Worm (Caenorhabditis elegans) whole organism, young adult: ENCODE data around the gene R09A8.9.

Experiments
- C06A6.2 ChIP-seq: fragments of 200-800 bp; sonication (Bioruptor generic); conservative IDR thresholded peaks from 2 replicates; pipeline ENCODE4 v1.3.6; 2022; ENCODE audit warnings: missing genetic modification characterization, missing compliant biosample characterization
- F23B12.7 ChIP-seq: sonication (generic microtip); optimal IDR thresholded peaks from 2 replicates; lab custom pipeline; 2017; ENCODE audit warnings: missing genetic modification characterization, mild to moderate bottlenecking, missing compliant biosample characterization, antibody characterized with exemption, moderate library complexity; ENCODE audit not compliant: insufficient read depth
- F52B5.7 ChIP-seq: sonication (generic microtip); optimal IDR thresholded peaks from 2 replicates; lab custom pipeline; 2016; ENCODE audit warnings: mild to moderate bottlenecking, missing genetic modification characterization, missing compliant biosample characterization
- T26A5.8 ChIP-seq: sonication (generic microtip); optimal IDR thresholded peaks from 2 replicates; lab custom pipeline; 2016; ENCODE audit warnings: missing genetic modification characterization, missing compliant biosample characterization
- ZK185.1 ChIP-seq: sonication (generic microtip); optimal IDR thresholded peaks from 2 replicates; lab custom pipeline; 2016; ENCODE audit warnings: mild to moderate bottlenecking, missing genetic modification characterization, missing compliant biosample characterization; ENCODE audit not compliant: poor library complexity, severe bottlenecking
- dpl-1 ChIP-seq: fragments of 150-350 bp; optimal IDR thresholded peaks from 2 replicates; lab custom pipeline; 2014; ENCODE audit warnings: missing biosample characterization, missing genetic modification reagents, missing genetic modification characterization
- egrh-3 ChIP-seq: fragments of 200-800 bp; sonication (Bioruptor generic); IDR thresholded peaks from 2 replicates; pipeline ENCODE4 v1.3.6; 2022; ENCODE audit warnings: missing genetic modification reagents, missing genetic modification characterization, missing compliant biosample characterization
- hlh-12 ChIP-seq: sonication (generic microtip); optimal IDR thresholded peaks from 2 replicates; lab custom pipeline; 2016; ENCODE audit warnings: missing genetic modification characterization, missing compliant biosample characterization
- hrde-1 ChIP-seq: sonication (generic microtip); optimal IDR thresholded peaks from 2 replicates; lab custom pipeline; 2016; ENCODE audit warnings: missing genetic modification characterization, mild to moderate bottlenecking, missing compliant biosample characterization, moderate library complexity, missing genotype, missing genetic modification reagents, borderline replicate concordance
- mcd-1 ChIP-seq: fragments of 200-800 bp; sonication (Bioruptor generic); IDR thresholded peaks from 2 replicates; pipeline ENCODE4 v1.3.6; 2022; ENCODE audit warnings: missing genetic modification reagents, missing genetic modification characterization, missing compliant biosample characterization
- nhr-120 ChIP-seq: fragments of 200-800 bp; sonication (Bioruptor generic); IDR thresholded peaks from 2 replicates; pipeline ENCODE4 v1.3.6; 2022; ENCODE audit warnings: missing genetic modification characterization, missing compliant biosample characterization
- nhr-179 ChIP-seq: sonication (generic microtip); optimal IDR thresholded peaks from 2 replicates; lab custom pipeline; 2016; ENCODE audit warnings: mild to moderate bottlenecking, missing genetic modification characterization, missing compliant biosample characterization
- nhr-80 ChIP-seq: sonication (generic microtip); optimal IDR thresholded peaks from 2 replicates; lab custom pipeline; 2016; ENCODE audit warnings: missing genetic modification characterization, missing compliant biosample characterization
- somi-1 ChIP-seq: fragments of 200-800 bp; sonication (Bioruptor generic); optimal IDR thresholded peaks from 2 replicates; lab custom pipeline; 2018; ENCODE audit warnings: mild to moderate bottlenecking, missing genetic modification characterization, missing compliant biosample characterization

- TF ChIP-seq ZK185.1 (no peak), hlh-12 (no peak), F23B12.7 (tag; lab: Kevin White, UChicago) (no peak), nhr-179 (tag; lab: Kevin White, UChicago) (no peak), somi-1 (GFP tag; lab: Kevin White, UChicago) (no peak), nhr-120 (GFP tag; lab: Robert Waterston, UW) (no peak), hrde-1 (no peak), egrh-3 (GFP tag; lab: Robert Waterston, UW) (no peak), dpl-1 (GFP tag; lab: Kevin White, UChicago) (no peak), F52B5.7 (tag; lab: Kevin White, UChicago) (no peak), T26A5.8 (no peak), mcd-1 (GFP tag; lab: Robert Waterston, UW) (no peak), nhr-80 (tag; lab: Kevin White, UChicago) (no peak), C06A6.2 (no peak)
Observed at ce11 chrX:12579774-12580173, 24.0 kb upstream of the R09A8.9 start, which contains the start of gene T24D5.3.
